Worm (Caenorhabditis elegans): Measurements from ENCODE around the gene acdh-8.

- TF ChIP-seq snpc-4 (tag; optimal IDR thresholded peaks at IDR 0.05) (no peak), ztf-11 (tag; optimal IDR thresholded peaks at IDR 0.05) (no peak), blmp-1 (tag; optimal IDR thresholded peaks at IDR 0.05; ENCODE audit: insufficient read depth) (no peak), lsy-2 (tag; optimal IDR thresholded peaks at IDR 0.05) (no peak), ama-1 (optimal IDR thresholded peaks at IDR 0.05) (no peak), lin-39 (tag; optimal IDR thresholded peaks at IDR 0.05) (no peak), aly-2 (tag; optimal IDR thresholded peaks at IDR 0.05) (no peak), ztf-1 (GFP tag; conservative IDR thresholded peaks at IDR 0.05) (no peak), nhr-11 (tag; optimal IDR thresholded peaks at IDR 0.05) (no peak)
Observed at ce11 chrII:5819655-5820054, 25.4 kb downstream of the acdh-8 start.

Data from whole organism, L2 larva.